Worm (Caenorhabditis elegans) whole organism, early embryonic: ENCODE data around the gene tin-9.1.

Experiments used
- aly-1 ChIP-seq: sonication (generic microtip); optimal IDR thresholded peaks from 2 replicates; lab custom pipeline; 2016; ENCODE audit warnings: missing genetic modification characterization, missing compliant biosample characterization
- ama-1 ChIP-seq: fragments of 150-350 bp; optimal IDR thresholded peaks from 2 replicates; lab custom pipeline; 2014
- ceh-36 ChIP-seq: sonication (generic microtip); optimal IDR thresholded peaks from 2 replicates; lab custom pipeline; 2016; ENCODE audit warnings: missing genetic modification characterization, inconsistent platforms, missing compliant biosample characterization
- ets-7 ChIP-seq: sonication (generic microtip); optimal IDR thresholded peaks from 2 replicates; lab custom pipeline; 2016; ENCODE audit warnings: missing genotype, missing genetic modification characterization, missing compliant biosample characterization
- flt-1 ChIP-seq: fragments of 200-800 bp; sonication (Bioruptor generic); IDR thresholded peaks from 2 replicates; pipeline ENCODE4 v1.3.6; 2022; ENCODE audit warnings: missing genetic modification characterization, missing compliant biosample characterization
- hmbx-1 ChIP-seq: sonication (generic microtip); optimal IDR thresholded peaks from 2 replicates; lab custom pipeline; 2016; ENCODE audit warnings: mild to moderate bottlenecking, missing genetic modification characterization, missing compliant biosample characterization
- hmg-4 ChIP-seq: fragments of 200-800 bp; sonication (Bioruptor generic); optimal IDR thresholded peaks from 2 replicates; lab custom pipeline; 2018; ENCODE audit warnings: mild to moderate bottlenecking, missing genetic modification characterization, missing compliant biosample characterization
- pes-1 ChIP-seq: fragments of 200-800 bp; sonication (Bioruptor generic); IDR thresholded peaks from 2 replicates; pipeline ENCODE4 v1.3.6; 2022; ENCODE audit warnings: missing genetic modification reagents, missing genetic modification characterization, missing compliant biosample characterization
- scrt-1 ChIP-seq: fragments of 200-800 bp; sonication (Bioruptor generic); IDR thresholded peaks from 2 replicates; pipeline ENCODE4 v1.3.6; 2022; ENCODE audit warnings: missing genetic modification characterization, missing compliant biosample characterization
- sea-1 ChIP-seq: fragments of 200-800 bp; sonication (Bioruptor generic); conservative IDR thresholded peaks from 2 replicates; pipeline ENCODE4 v1.3.6; 2022; ENCODE audit warnings: missing genetic modification characterization, missing compliant biosample characterization
- tbx-11 ChIP-seq: fragments of 200-800 bp; sonication (Bioruptor generic); IDR thresholded peaks from 2 replicates; pipeline ENCODE4 v1.3.6; 2022; ENCODE audit warnings: missing genetic modification characterization, missing compliant biosample characterization
- tbx-37 ChIP-seq: fragments of 200-800 bp; sonication (Bioruptor generic); conservative IDR thresholded peaks from 2 replicates; pipeline ENCODE4 v1.3.6; 2022; ENCODE audit warnings: missing genetic modification reagents, missing genetic modification characterization, missing compliant biosample characterization
- tra-4 ChIP-seq: sonication (generic microtip); optimal IDR thresholded peaks from 2 replicates; lab custom pipeline; 2017; ENCODE audit warnings: missing genetic modification characterization, missing compliant biosample characterization

DNA sequence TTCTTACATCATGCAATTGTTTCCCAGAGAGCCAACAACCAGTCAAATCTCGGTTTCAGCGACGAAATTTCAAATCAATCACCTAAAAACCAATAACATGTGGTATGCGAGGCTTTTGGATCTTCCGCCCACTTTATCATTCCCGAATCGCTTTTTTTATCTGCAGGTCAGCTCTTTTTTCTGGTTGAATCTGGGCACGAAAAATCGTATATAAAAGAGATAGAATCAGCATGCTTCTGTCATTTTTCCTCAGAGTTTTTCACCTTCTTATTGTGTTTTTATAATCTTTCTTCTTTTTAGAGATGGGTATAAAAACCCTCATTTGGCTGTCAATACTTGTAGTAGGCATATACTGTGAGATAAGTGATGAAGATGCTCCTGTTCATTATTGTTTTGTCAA, 41.1 kb downstream of the tin-9.1 start, which contains the start of gene cht-3:
- TF ChIP-seq ama-1 (lab: Kevin White, UChicago) (no peak), tra-4 (tag; lab: Kevin White, UChicago) (no peak), ets-7 (tag; lab: Kevin White, UChicago) (no peak), hmg-4 (GFP tag; lab: Kevin White, UChicago) (no peak), ceh-36 (tag; lab: Kevin White, UChicago) (no peak), tbx-11 (GFP tag; lab: Robert Waterston, UW) (no peak), hmbx-1 (tag; lab: Kevin White, UChicago) (no peak), scrt-1 (no peak), sea-1 (GFP tag; lab: Robert Waterston, UW) (no peak), flt-1 (no peak), pes-1 (GFP tag; lab: Robert Waterston, UW) (no peak), aly-1 (tag; lab: Kevin White, UChicago) (no peak), tbx-37 (GFP tag; lab: Robert Waterston, UW) (no peak)
